Worm (Caenorhabditis elegans): Measurements from ENCODE around the gene C54F6.5.

ce11 chrV:7558693-7559092 is 29.8 kb downstream of the C54F6.5 start, which contains the start of gene ets-7:
- no peak for TF ChIP-seq tbx-9 (tag; optimal IDR thresholded peaks at IDR 0.05; ENCODE audit: borderline replicate concordance)
- TF ChIP-seq mes-4 (tag; optimal IDR thresholded peaks at IDR 0.05): no peak
- TF ChIP-seq xnd-1 (tag; optimal IDR thresholded peaks at IDR 0.05): no peak
- TF ChIP-seq snpc-4 (GFP tag; optimal IDR thresholded peaks at IDR 0.05): no peak
- no peak for TF ChIP-seq snpc-4 (tag; optimal IDR thresholded peaks at IDR 0.05)
- TF ChIP-seq nfya-2 (GFP tag; IDR thresholded peaks at IDR 0.05): no peak
- no peak for TF ChIP-seq Y79H2A.3 (GFP tag; conservative IDR thresholded peaks at IDR 0.05)
- TF ChIP-seq B0261.1 (tag; optimal IDR thresholded peaks at IDR 0.05): no peak
- no peak for TF ChIP-seq ama-1 (optimal IDR thresholded peaks at IDR 0.05)
- no peak for TF ChIP-seq ama-1 (GFP tag; optimal IDR thresholded peaks at IDR 0.05)
- no peak for TF ChIP-seq madf-10 (tag; optimal IDR thresholded peaks at IDR 0.05)
- TF ChIP-seq unc-62 (GFP tag; optimal IDR thresholded peaks at IDR 0.05): no peak
- no peak for TF ChIP-seq lin-40 (tag; optimal IDR thresholded peaks at IDR 0.05)

Data from whole organism, young adult.